Worm (Caenorhabditis elegans): Measurements from ENCODE around the gene poml-4.

poml-4 gene

ce11 chrII:1589845-1590244 is 49.1 kb downstream of the poml-4 start, which contains the start of gene T07H3.7:
T07H3.7 (minus strand) TSS chrII:1589945.
- TF ChIP-seq lin-15B (tag; optimal IDR thresholded peaks at IDR 0.05) (no peak), fkh-2 (tag; optimal IDR thresholded peaks at IDR 0.05) (no peak), fkh-10 (GFP tag; optimal IDR thresholded peaks at IDR 0.05) (no peak), jun-1 (tag; optimal IDR thresholded peaks at IDR 0.05) (no peak), ceh-9 (tag; optimal IDR thresholded peaks at IDR 0.05) (no peak), nhr-67 (tag; optimal IDR thresholded peaks at IDR 0.05) (no peak), nhr-28 (tag; optimal IDR thresholded peaks at IDR 0.05) (no peak), mdl-1 (tag; optimal IDR thresholded peaks at IDR 0.05) (no peak), tbx-2 (tag; optimal IDR thresholded peaks at IDR 0.05) (no peak), lin-39 (tag; optimal IDR thresholded peaks at IDR 0.05) (no peak), pqm-1 (tag; optimal IDR thresholded peaks at IDR 0.05) (no peak), egl-5 (tag; optimal IDR thresholded peaks at IDR 0.05) (no peak), ztf-11 (tag; optimal IDR thresholded peaks at IDR 0.05) (no peak), elt-1 (tag; optimal IDR thresholded peaks at IDR 0.05) (no peak)
